Worm (Caenorhabditis elegans) whole organism, young adult: ENCODE measurements around the gene Y55F3BR.6.

Experiments used
- F39B2.1 ChIP-seq: fragments of 200-800 bp; sonication (Bioruptor generic); IDR thresholded peaks from 2 replicates; pipeline ENCODE4 v1.3.6; 2022; ENCODE audit warnings: missing genetic modification reagents, missing genetic modification characterization, missing compliant biosample characterization
- F55B11.4 ChIP-seq: sonication (generic microtip); optimal IDR thresholded peaks from 2 replicates; lab custom pipeline; 2016; ENCODE audit warnings: missing compliant biosample characterization, missing genetic modification characterization, borderline replicate concordance; ENCODE audit not compliant: insufficient read depth
- F57C9.4 ChIP-seq: sonication (generic microtip); optimal IDR thresholded peaks from 2 replicates; lab custom pipeline; 2017; ENCODE audit warnings: mild to moderate bottlenecking, missing genetic modification characterization, missing compliant biosample characterization
- K11D2.4 ChIP-seq: fragments of 200-800 bp; sonication (Bioruptor generic); IDR thresholded peaks from 2 replicates; pipeline ENCODE4 v1.3.6; 2022; ENCODE audit warnings: missing genetic modification reagents, missing genetic modification characterization, missing compliant biosample characterization
- K12H6.12 ChIP-seq: fragments of 200-800 bp; sonication (Bioruptor generic); optimal IDR thresholded peaks from 2 replicates; lab custom pipeline; 2018; ENCODE audit warnings: mild to moderate bottlenecking, missing genetic modification characterization, missing compliant biosample characterization
- T26A5.8 ChIP-seq: sonication (generic microtip); optimal IDR thresholded peaks from 2 replicates; lab custom pipeline; 2016; ENCODE audit warnings: missing genetic modification characterization, missing compliant biosample characterization
- Y56A3A.18 ChIP-seq: fragments of 200-800 bp; sonication (Bioruptor generic); IDR thresholded peaks from 2 replicates; pipeline ENCODE4 v1.3.6; 2022; ENCODE audit warnings: missing genetic modification reagents, missing genetic modification characterization, missing compliant biosample characterization
- Y67H2A.10 ChIP-seq: fragments of 200-800 bp; sonication (Bioruptor generic); conservative IDR thresholded peaks from 2 replicates; pipeline ENCODE4 v1.3.6; 2022; ENCODE audit warnings: missing genetic modification reagents, missing genetic modification characterization, missing compliant biosample characterization
- ZK185.1 ChIP-seq: sonication (generic microtip); optimal IDR thresholded peaks from 2 replicates; lab custom pipeline; 2016; ENCODE audit warnings: mild to moderate bottlenecking, missing genetic modification characterization, missing compliant biosample characterization; ENCODE audit not compliant: poor library complexity, severe bottlenecking
- akir-1 ChIP-seq: fragments of 200-800 bp; sonication (Bioruptor generic); optimal IDR thresholded peaks from 2 replicates; lab custom pipeline; 2018; ENCODE audit warnings: mild to moderate bottlenecking, missing genetic modification characterization, moderate library complexity, missing compliant biosample characterization
- ama-1 ChIP-seq, 3 experiments: fragments of 150-350 bp in 1 of 3; sonication (generic microtip) in 2 of 3; optimal IDR thresholded peaks; 2 replicates each; lab custom pipeline; 2014 to 2018; ENCODE audit warnings: missing biosample characterization in 2 of 3, missing genetic modification characterization in 2 of 3, missing genetic modification reagents in 2 of 3
- aptf-3 ChIP-seq: fragments of 200-800 bp; sonication (Bioruptor generic); IDR thresholded peaks from 2 replicates; pipeline ENCODE4 v1.3.6; 2022; ENCODE audit warnings: missing genetic modification characterization, missing compliant biosample characterization
- athp-1 ChIP-seq: sonication (generic microtip); optimal IDR thresholded peaks from 2 replicates; lab custom pipeline; 2017; ENCODE audit warnings: mild to moderate bottlenecking, missing genetic modification characterization, missing compliant biosample characterization
- attf-3 ChIP-seq: fragments of 200-800 bp; sonication (Bioruptor generic); conservative IDR thresholded peaks from 2 replicates; pipeline ENCODE4 v1.3.6; 2022; ENCODE audit warnings: missing genetic modification reagents, missing genetic modification characterization, missing compliant biosample characterization
- attf-6 ChIP-seq: fragments of 200-800 bp; sonication (Bioruptor generic); IDR thresholded peaks from 2 replicates; pipeline ENCODE4 v1.3.6; 2022; ENCODE audit warnings: missing genetic modification reagents, missing genetic modification characterization, missing compliant biosample characterization
- bed-2 ChIP-seq: fragments of 200-800 bp; sonication (Bioruptor generic); IDR thresholded peaks from 2 replicates; pipeline ENCODE4 v1.3.6; 2022; ENCODE audit warnings: missing genetic modification reagents, missing genetic modification characterization, missing compliant biosample characterization
- cebp-1 ChIP-seq, 2 experiments: fragments of 200-800 bp in 1 of 2; sonication (Bioruptor generic) in 1 of 2; sonication (generic microtip) in 1 of 2; IDR thresholded peaks in 1 of 2; optimal IDR thresholded peaks in 1 of 2; 2 replicates each; pipeline versions ENCODE4 v1.3.6 to Lab custom; 2017 to 2022; ENCODE audit warnings: missing compliant biosample characterization in 2 of 2, missing genetic modification characterization in 2 of 2, mild to moderate bottlenecking in 1 of 2, missing genetic modification reagents in 1 of 2, moderate library complexity in 1 of 2
- ceh-100 ChIP-seq: fragments of 200-800 bp; sonication (Bioruptor generic); IDR thresholded peaks from 2 replicates; pipeline ENCODE4 v1.3.6; 2022; ENCODE audit warnings: missing genetic modification reagents, missing genetic modification characterization, missing compliant biosample characterization
- ceh-40 ChIP-seq: fragments of 200-800 bp; sonication (Bioruptor generic); IDR thresholded peaks from 2 replicates; pipeline ENCODE4 v1.3.6; 2022; ENCODE audit warnings: missing genetic modification characterization, missing compliant biosample characterization
- ceh-91 ChIP-seq: fragments of 200-800 bp; sonication (Bioruptor generic); IDR thresholded peaks from 2 replicates; pipeline ENCODE4 v1.3.6; 2022; ENCODE audit warnings: missing genetic modification reagents, missing genetic modification characterization, missing compliant biosample characterization
- die-1 ChIP-seq: sonication (generic microtip); optimal IDR thresholded peaks from 2 replicates; lab custom pipeline; 2016; ENCODE audit warnings: missing genotype, mild to moderate bottlenecking, missing genetic modification characterization, missing compliant biosample characterization
- dox-1 ChIP-seq: fragments of 200-800 bp; sonication (Bioruptor generic); IDR thresholded peaks from 2 replicates; pipeline ENCODE4 v1.3.6; 2022; ENCODE audit warnings: missing genetic modification reagents, missing genetic modification characterization, missing compliant biosample characterization
- dpl-1 ChIP-seq: fragments of 150-350 bp; optimal IDR thresholded peaks from 2 replicates; lab custom pipeline; 2014; ENCODE audit warnings: missing biosample characterization, missing genetic modification reagents, missing genetic modification characterization
- egl-18 ChIP-seq: fragments of 200-800 bp; sonication (Bioruptor generic); IDR thresholded peaks from 2 replicates; pipeline ENCODE4 v1.3.6; 2022; ENCODE audit warnings: missing genetic modification reagents, missing genetic modification characterization, missing compliant biosample characterization
- hlh-12 ChIP-seq: sonication (generic microtip); optimal IDR thresholded peaks from 2 replicates; lab custom pipeline; 2016; ENCODE audit warnings: missing genetic modification characterization, missing compliant biosample characterization
- hmg-20 ChIP-seq: fragments of 200-800 bp; sonication (Bioruptor generic); IDR thresholded peaks from 2 replicates; pipeline ENCODE4 v1.3.6; 2022; ENCODE audit warnings: missing genetic modification reagents, missing genetic modification characterization, missing compliant biosample characterization
- let-526 ChIP-seq: fragments of 200-800 bp; sonication (Bioruptor generic); IDR thresholded peaks from 2 replicates; pipeline ENCODE4 v1.3.6; 2022; ENCODE audit warnings: missing genetic modification reagents, missing genetic modification characterization, missing compliant biosample characterization
- lin-26 ChIP-seq: fragments of 200-800 bp; sonication (Bioruptor generic); IDR thresholded peaks from 2 replicates; pipeline ENCODE4 v1.3.6; 2022; ENCODE audit warnings: missing genetic modification reagents, missing genetic modification characterization, missing compliant biosample characterization
- lin-40 ChIP-seq: sonication (generic microtip); optimal IDR thresholded peaks from 2 replicates; lab custom pipeline; 2016; ENCODE audit warnings: missing genetic modification characterization, mild to moderate bottlenecking, missing compliant biosample characterization, missing genotype, missing genetic modification reagents
- lsl-1 ChIP-seq: fragments of 200-800 bp; sonication (Bioruptor generic); optimal IDR thresholded peaks from 2 replicates; lab custom pipeline; 2018; ENCODE audit warnings: mild to moderate bottlenecking, missing genetic modification characterization, moderate library complexity, missing compliant biosample characterization
- madf-10 ChIP-seq: sonication (generic microtip); optimal IDR thresholded peaks from 2 replicates; lab custom pipeline; 2016; ENCODE audit warnings: mild to moderate bottlenecking, missing genetic modification characterization, missing compliant biosample characterization
- mcd-1 ChIP-seq: fragments of 200-800 bp; sonication (Bioruptor generic); IDR thresholded peaks from 2 replicates; pipeline ENCODE4 v1.3.6; 2022; ENCODE audit warnings: missing genetic modification reagents, missing genetic modification characterization, missing compliant biosample characterization
- mel-28 ChIP-seq: sonication (generic microtip); optimal IDR thresholded peaks from 2 replicates; lab custom pipeline; 2016; ENCODE audit warnings: borderline replicate concordance, mild to moderate bottlenecking, missing genetic modification characterization, missing compliant biosample characterization
- nfya-1 ChIP-seq: sonication (generic microtip); optimal IDR thresholded peaks from 2 replicates; lab custom pipeline; 2017; ENCODE audit warnings: antibody characterized with exemption, missing compliant biosample characterization, missing genetic modification characterization, borderline replicate concordance; ENCODE audit not compliant: insufficient read depth
- nhr-90 ChIP-seq: sonication (generic microtip); optimal IDR thresholded peaks from 2 replicates; lab custom pipeline; 2016; ENCODE audit warnings: missing genotype, mild to moderate bottlenecking, missing genetic modification characterization, missing compliant biosample characterization
- pha-4 ChIP-seq: fragments of 150-350 bp; sonication (generic microtip); optimal IDR thresholded peaks from 2 replicates; lab custom pipeline; 2014; ENCODE audit warnings: missing biosample characterization, missing genetic modification reagents, missing genetic modification characterization
- rcor-1 ChIP-seq: fragments of 200-800 bp; sonication (Bioruptor generic); IDR thresholded peaks from 2 replicates; pipeline ENCODE4 v1.3.6; 2022; ENCODE audit warnings: missing genetic modification reagents, missing genetic modification characterization, missing compliant biosample characterization
- sdz-38 ChIP-seq: sonication (generic microtip); optimal IDR thresholded peaks from 2 replicates; lab custom pipeline; 2016; ENCODE audit warnings: missing genotype, missing genetic modification characterization, missing compliant biosample characterization
- snpc-1.1 ChIP-seq: sonication (generic microtip); optimal IDR thresholded peaks from 2 replicates; lab custom pipeline; 2017; ENCODE audit warnings: missing genetic modification characterization, mild to moderate bottlenecking, missing compliant biosample characterization, antibody characterized with exemption, moderate library complexity, missing genotype, missing genetic modification reagents; ENCODE audit not compliant: insufficient read depth
- snpc-1.3 ChIP-seq: sonication (generic microtip); optimal IDR thresholded peaks from 2 replicates; lab custom pipeline; 2017; ENCODE audit warnings: missing genetic modification characterization, mild to moderate bottlenecking, missing compliant biosample characterization, antibody characterized with exemption, moderate library complexity, missing genotype, missing genetic modification reagents; ENCODE audit not compliant: insufficient read depth
- tlf-1 ChIP-seq: fragments of 200-800 bp; sonication (Bioruptor generic); optimal IDR thresholded peaks from 2 replicates; lab custom pipeline; 2018; ENCODE audit warnings: mild to moderate bottlenecking, missing genetic modification characterization, missing compliant biosample characterization
- unc-130 ChIP-seq: sonication (generic microtip); optimal IDR thresholded peaks from 2 replicates; lab custom pipeline; 2016; ENCODE audit warnings: missing genetic modification reagents, missing genetic modification characterization, missing compliant biosample characterization
- unc-62 ChIP-seq: fragments of 150-350 bp; optimal IDR thresholded peaks from 2 replicates; lab custom pipeline; 2014; ENCODE audit warnings: missing biosample characterization, missing genetic modification reagents, missing genetic modification characterization
- zim-3 ChIP-seq: sonication (generic microtip); optimal IDR thresholded peaks from 2 replicates; lab custom pipeline; 2017; ENCODE audit warnings: mild to moderate bottlenecking, missing genetic modification characterization, moderate library complexity, missing compliant biosample characterization
- ztf-18 ChIP-seq: sonication (generic microtip); optimal IDR thresholded peaks from 2 replicates; lab custom pipeline; 2016; ENCODE audit warnings: missing genotype, mild to moderate bottlenecking, missing genetic modification characterization, missing compliant biosample characterization
- ztf-25 ChIP-seq: fragments of 200-800 bp; sonication (Bioruptor generic); IDR thresholded peaks from 2 replicates; pipeline ENCODE4 v1.3.6; 2022; ENCODE audit warnings: missing genetic modification reagents, missing genetic modification characterization, missing compliant biosample characterization
- ztf-26 ChIP-seq: sonication (generic microtip); optimal IDR thresholded peaks from 2 replicates; lab custom pipeline; 2017; ENCODE audit warnings: missing genetic modification characterization, missing compliant biosample characterization

Y55F3BR.6 gene

ce11 chrIV:796521-797073, 45.3 kb downstream of the Y55F3BR.6 start, which contains the start of the genes F56B3.11 and ech-5 (continued):
- TF ChIP-seq cebp-1 (GFP tag; IDR thresholded peaks at IDR 0.05; lab: Robert Waterston, UW) (no peak), cebp-1 (tag; optimal IDR thresholded peaks at IDR 0.05; lab: Kevin White, UChicago) (peak; percentile 52), snpc-1.3 (peak; percentile 24), ama-1 (optimal IDR thresholded peaks at IDR 0.05; lab: Kevin White, UChicago) (no peak), ama-1 (GFP tag; optimal IDR thresholded peaks at IDR 0.05; lab: Kevin White, UChicago) (no peak), athp-1 (tag; lab: Kevin White, UChicago) (peak; percentile 12), F39B2.1 (GFP tag; lab: Robert Waterston, UW) (no peak), sdz-38 (tag; lab: Kevin White, UChicago) (no peak), aptf-3 (GFP tag; lab: Robert Waterston, UW) (no peak), K11D2.4 (no peak), ztf-26 (peak; percentile 35), ztf-18 (peak; percentile 2), unc-130 (GFP tag; lab: Kevin White, UChicago) (peak; percentile 84), lin-40 (tag; lab: Kevin White, UChicago) (peak; percentile 71), die-1 (tag; lab: Kevin White, UChicago) (no peak), ztf-25 (GFP tag; lab: Robert Waterston, UW) (no peak), bed-2 (GFP tag; lab: Robert Waterston, UW) (no peak), K12H6.12 (tag; lab: Kevin White, UChicago) (peak; percentile 76), lin-26 (no peak), Y56A3A.18 (GFP tag; lab: Robert Waterston, UW) (no peak), F57C9.4 (no peak), attf-6 (no peak), dpl-1 (no peak), ZK185.1 (tag; lab: Kevin White, UChicago) (no peak), zim-3 (tag; lab: Kevin White, UChicago) (no peak), mel-28 (no peak), akir-1 (GFP tag; lab: Kevin White, UChicago) (no peak), nhr-90 (tag; lab: Kevin White, UChicago) (no peak), attf-3 (GFP tag; lab: Robert Waterston, UW) (peak; percentile 55; the same call in 1 of the 2 replicates), nfya-1 (tag; lab: Kevin White, UChicago) (no peak), lsl-1 (peak; percentile 54), ceh-40 (GFP tag; lab: Robert Waterston, UW) (no peak), unc-62 (no peak), madf-10 (peak; percentile 68), hlh-12 (tag; lab: Kevin White, UChicago) (no peak), mcd-1 (peak; percentile 94), T26A5.8 (tag; lab: Kevin White, UChicago) (no peak), dox-1 (GFP tag; lab: Robert Waterston, UW) (peak; percentile 52; the same call in 1 of the 2 replicates), ceh-100 (GFP tag; lab: Robert Waterston, UW) (peak; percentile 95), F55B11.4 (tag; lab: Kevin White, UChicago) (no peak), let-526 (GFP tag; lab: Robert Waterston, UW) (no peak), egl-18 (GFP tag; lab: Robert Waterston, UW) (no peak), ceh-91 (GFP tag; lab: Robert Waterston, UW) (no peak), rcor-1 (GFP tag; lab: Robert Waterston, UW) (no peak), snpc-1.1 (tag; lab: Kevin White, UChicago) (no peak), hmg-20 (GFP tag; lab: Robert Waterston, UW) (no peak), Y67H2A.10 (GFP tag; lab: Robert Waterston, UW) (no peak), pha-4 (no peak), tlf-1 (GFP tag; lab: Kevin White, UChicago) (peak; percentile 9)
